Worm (Caenorhabditis elegans) whole organism, L1 larva: ENCODE data around the gene cdh-7.

Experiments used
- C16A3.4 ChIP-seq: fragments of 150-350 bp; optimal IDR thresholded peaks from 2 replicates; lab custom pipeline; 2014; ENCODE audit warnings: missing biosample characterization, missing genetic modification characterization
- F16B12.6 ChIP-seq: fragments of 150-350 bp; optimal IDR thresholded peaks from 2 replicates; lab custom pipeline; 2014; ENCODE audit warnings: missing biosample characterization, missing genetic modification characterization
- Y116A8C.19 ChIP-seq: sonication (generic microtip); optimal IDR thresholded peaks from 2 replicates; lab custom pipeline; 2016; ENCODE audit warnings: missing compliant biosample characterization, missing genetic modification characterization, borderline replicate concordance
- aha-1 ChIP-seq: fragments of 150-350 bp; optimal IDR thresholded peaks from 2 replicates; lab custom pipeline; 2014; ENCODE audit warnings: missing biosample characterization, missing genetic modification characterization
- alr-1 ChIP-seq: fragments of 200-800 bp; sonication (Bioruptor generic); optimal IDR thresholded peaks from 2 replicates; lab custom pipeline; 2018; ENCODE audit warnings: borderline replicate concordance, mild to moderate bottlenecking, missing genetic modification characterization, missing compliant biosample characterization
- aly-2 ChIP-seq: fragments of 150-350 bp; optimal IDR thresholded peaks from 2 replicates; lab custom pipeline; 2014; ENCODE audit warnings: missing biosample characterization, missing genetic modification characterization
- ama-1 ChIP-seq: fragments of 150-350 bp; optimal IDR thresholded peaks from 2 replicates; lab custom pipeline; 2014
- ceh-63 ChIP-seq: fragments of 200-800 bp; sonication (Bioruptor generic); optimal IDR thresholded peaks from 2 replicates; lab custom pipeline; 2018; ENCODE audit warnings: mild to moderate bottlenecking, missing genetic modification characterization, missing compliant biosample characterization
- ceh-88 ChIP-seq: fragments of 200-800 bp; sonication (Bioruptor generic); IDR thresholded peaks from 2 replicates; pipeline ENCODE4 v1.3.6; 2022; ENCODE audit warnings: missing genetic modification characterization, missing compliant biosample characterization
- dpl-1 ChIP-seq, 3 experiments: fragments of 150-350 bp in 2 of 3; sonication (generic microtip) in 1 of 3; optimal IDR thresholded peaks; 2 replicates each; lab custom pipeline; 2014 to 2017; ENCODE audit warnings: missing biosample characterization in 3 of 3, missing genetic modification characterization in 3 of 3, missing genetic modification reagents in 3 of 3
- dsc-1 ChIP-seq: sonication (generic microtip); optimal IDR thresholded peaks from 2 replicates; lab custom pipeline; 2016; ENCODE audit warnings: mild to moderate bottlenecking, missing genetic modification characterization, missing compliant biosample characterization
- efl-1 ChIP-seq, 4 experiments: fragments of 150-350 bp; optimal IDR thresholded peaks in 3 of 4; peaks in 1 of 4; 1 replicate in 1 of 4; 2 replicates in 3 of 4; lab custom pipeline; 2014; ENCODE audit warnings: missing biosample characterization in 2 of 4, missing genetic modification characterization in 2 of 4, missing genetic modification reagents in 2 of 4
- efl-3 ChIP-seq: fragments of 200-800 bp; sonication (Bioruptor generic); optimal IDR thresholded peaks from 2 replicates; lab custom pipeline; 2018; ENCODE audit warnings: mild to moderate bottlenecking, missing genetic modification characterization, missing compliant biosample characterization
- egl-13 ChIP-seq: sonication (generic microtip); optimal IDR thresholded peaks from 2 replicates; lab custom pipeline; 2016; ENCODE audit warnings: missing genotype, missing genetic modification reagents, missing genetic modification characterization, missing compliant biosample characterization
- elt-2 ChIP-seq: sonication (generic microtip); optimal IDR thresholded peaks from 2 replicates; lab custom pipeline; 2016; ENCODE audit warnings: missing genetic modification characterization, mild to moderate bottlenecking, inconsistent platforms, missing compliant biosample characterization, missing genetic modification reagents
- elt-3 ChIP-seq, 6 experiments: fragments of 150-350 bp in 1 of 6; sonication (generic microtip); optimal IDR thresholded peaks; 2 replicates each; lab custom pipeline; 2017 to 2018; ENCODE audit warnings: missing biosample characterization in 6 of 6, missing genetic modification characterization in 6 of 6, inconsistent platforms in 1 of 6
- ets-5 ChIP-seq: fragments of 200-800 bp; sonication (Bioruptor generic); IDR thresholded peaks from 2 replicates; pipeline ENCODE4 v1.3.6; 2022; ENCODE audit warnings: missing genetic modification characterization, missing compliant biosample characterization
- fkh-10 ChIP-seq: sonication (generic microtip); optimal IDR thresholded peaks from 2 replicates; lab custom pipeline; 2017; ENCODE audit warnings: missing biosample characterization, missing genetic modification reagents, missing genetic modification characterization
- fkh-4 ChIP-seq: sonication (generic microtip); optimal IDR thresholded peaks from 2 replicates; lab custom pipeline; 2016; ENCODE audit warnings: missing compliant biosample characterization, missing genetic modification characterization, borderline replicate concordance
- fkh-8 ChIP-seq: sonication (generic microtip); optimal IDR thresholded peaks from 2 replicates; lab custom pipeline; 2016; ENCODE audit warnings: mild to moderate bottlenecking, missing genetic modification characterization, missing compliant biosample characterization
- grh-1 ChIP-seq: fragments of 200-800 bp; sonication (Bioruptor generic); IDR thresholded peaks from 2 replicates; pipeline ENCODE4 v1.3.6; 2022; ENCODE audit warnings: missing genetic modification reagents, missing genetic modification characterization, missing compliant biosample characterization
- hpl-2 ChIP-seq: fragments of 150-350 bp; optimal IDR thresholded peaks from 2 replicates; lab custom pipeline; 2014; ENCODE audit warnings: missing biosample characterization, missing genetic modification reagents, missing genetic modification characterization
- irx-1 ChIP-seq: sonication (generic microtip); optimal IDR thresholded peaks from 2 replicates; lab custom pipeline; 2016; ENCODE audit warnings: missing genetic modification characterization, missing compliant biosample characterization
- lin-14 ChIP-seq: fragments of 200-800 bp; sonication (Bioruptor generic); optimal IDR thresholded peaks from 2 replicates; lab custom pipeline; 2018; ENCODE audit warnings: mild to moderate bottlenecking, missing genetic modification characterization, moderate library complexity, missing compliant biosample characterization
- lin-15B ChIP-seq: fragments of 150-350 bp; sonication (generic microtip); optimal IDR thresholded peaks from 3 replicates; lab custom pipeline; 2014; ENCODE audit warnings: missing biosample characterization, missing genetic modification characterization
- lin-35 ChIP-seq, 2 experiments: fragments of 150-350 bp; optimal IDR thresholded peaks; 2 replicates each; lab custom pipeline; 2014; ENCODE audit warnings: missing biosample characterization in 2 of 2, missing genetic modification characterization in 2 of 2, missing genetic modification reagents in 2 of 2
- lin-39 ChIP-seq: fragments of 150-350 bp; optimal IDR thresholded peaks from 2 replicates; lab custom pipeline; 2014; ENCODE audit warnings: missing biosample characterization, missing genetic modification reagents, missing genetic modification characterization
- lir-3 ChIP-seq: sonication (generic microtip); optimal IDR thresholded peaks from 2 replicates; lab custom pipeline; 2016; ENCODE audit warnings: mild to moderate bottlenecking, missing genetic modification characterization, moderate library complexity, missing compliant biosample characterization; ENCODE audit not compliant: poor library complexity
- lsy-2 ChIP-seq, 2 experiments: fragments of 150-350 bp; optimal IDR thresholded peaks; 2 replicates each; lab custom pipeline; 2014; ENCODE audit warnings: missing biosample characterization in 2 of 2, missing genetic modification characterization in 2 of 2
- nhr-19 ChIP-seq: fragments of 200-800 bp; sonication (Bioruptor generic); conservative IDR thresholded peaks from 2 replicates; pipeline ENCODE4 v1.3.6; 2022; ENCODE audit warnings: missing genetic modification characterization, missing compliant biosample characterization
- nhr-237 ChIP-seq: fragments of 150-350 bp; optimal IDR thresholded peaks from 2 replicates; lab custom pipeline; 2014; ENCODE audit warnings: missing biosample characterization, missing genetic modification characterization
- nhr-28 ChIP-seq: fragments of 150-350 bp; optimal IDR thresholded peaks from 2 replicates; lab custom pipeline; 2014; ENCODE audit warnings: missing biosample characterization, missing genetic modification characterization
- nhr-71 ChIP-seq: sonication (generic microtip); optimal IDR thresholded peaks from 2 replicates; lab custom pipeline; 2016; ENCODE audit warnings: mild to moderate bottlenecking, missing genetic modification characterization, moderate library complexity, missing compliant biosample characterization
- nhr-84 ChIP-seq: sonication (generic microtip); optimal IDR thresholded peaks from 2 replicates; lab custom pipeline; 2017; ENCODE audit warnings: missing biosample characterization, missing genetic modification characterization
- nhr-90 ChIP-seq: sonication (generic microtip); optimal IDR thresholded peaks from 2 replicates; lab custom pipeline; 2016; ENCODE audit warnings: mild to moderate bottlenecking, missing genetic modification characterization, missing compliant biosample characterization; ENCODE audit not compliant: poor library complexity
- pax-3 ChIP-seq: fragments of 200-800 bp; sonication (Bioruptor generic); optimal IDR thresholded peaks from 2 replicates; lab custom pipeline; 2018; ENCODE audit warnings: mild to moderate bottlenecking, missing genetic modification characterization, moderate library complexity, missing compliant biosample characterization
- pqm-1 ChIP-seq: sonication (generic microtip); optimal IDR thresholded peaks from 3 replicates; lab custom pipeline; 2017; ENCODE audit warnings: missing biosample characterization, missing genetic modification characterization
- rnt-1 ChIP-seq: sonication (generic microtip); optimal IDR thresholded peaks from 2 replicates; lab custom pipeline; 2016; ENCODE audit warnings: mild to moderate bottlenecking, missing genetic modification characterization, moderate library complexity, missing compliant biosample characterization
- skn-1 ChIP-seq: fragments of 150-350 bp; optimal IDR thresholded peaks from 2 replicates; lab custom pipeline; 2014; ENCODE audit warnings: missing biosample characterization, missing genetic modification characterization
- snpc-4 ChIP-seq: fragments of 150-350 bp; optimal IDR thresholded peaks from 2 replicates; lab custom pipeline; 2014; ENCODE audit warnings: missing biosample characterization, missing genetic modification characterization
- sup-37 ChIP-seq: fragments of 200-800 bp; sonication (Bioruptor generic); optimal IDR thresholded peaks from 2 replicates; lab custom pipeline; 2018; ENCODE audit warnings: mild to moderate bottlenecking, missing genetic modification characterization, missing compliant biosample characterization
- tbx-2 ChIP-seq: sonication (generic microtip); optimal IDR thresholded peaks from 2 replicates; lab custom pipeline; 2016; ENCODE audit warnings: missing genetic modification characterization, missing compliant biosample characterization
- unc-130 ChIP-seq: fragments of 150-350 bp; optimal IDR thresholded peaks from 2 replicates; lab custom pipeline; 2017; ENCODE audit warnings: missing biosample characterization, missing genetic modification characterization, inconsistent platforms
- unc-30 ChIP-seq: sonication (generic microtip); optimal IDR thresholded peaks from 2 replicates; lab custom pipeline; 2017; ENCODE audit warnings: missing biosample characterization, missing genetic modification characterization
- unc-98 ChIP-seq: fragments of 200-800 bp; sonication (Bioruptor generic); IDR thresholded peaks from 2 replicates; pipeline ENCODE4 v1.3.6; 2022; ENCODE audit warnings: missing genetic modification characterization, missing compliant biosample characterization
- vab-15 ChIP-seq: sonication (generic microtip); optimal IDR thresholded peaks from 2 replicates; lab custom pipeline; 2017; ENCODE audit warnings: missing genotype, mild to moderate bottlenecking, missing genetic modification characterization, missing compliant biosample characterization
- xbp-1 ChIP-seq: sonication (generic microtip); optimal IDR thresholded peaks from 2 replicates; lab custom pipeline; 2016; ENCODE audit warnings: missing genetic modification characterization, missing compliant biosample characterization
- zag-1 ChIP-seq: fragments of 150-350 bp; optimal IDR thresholded peaks from 2 replicates; lab custom pipeline; 2014; ENCODE audit warnings: missing biosample characterization, missing genetic modification characterization
- zip-4 ChIP-seq: fragments of 200-800 bp; sonication (Bioruptor generic); optimal IDR thresholded peaks from 2 replicates; lab custom pipeline; 2018; ENCODE audit warnings: mild to moderate bottlenecking, missing genetic modification characterization, moderate library complexity, missing compliant biosample characterization
- ztf-4 ChIP-seq: fragments of 150-350 bp; optimal IDR thresholded peaks from 2 replicates; lab custom pipeline; 2014; ENCODE audit warnings: missing biosample characterization, missing genetic modification characterization

Gene cdh-7

ce11 chrII:14794935-14795454 lies 48.0 kb upstream of the cdh-7 start, which contains the start of gene eif-3.B (continued):
- peak; percentile 98 for TF ChIP-seq unc-130 (tag; lab: Kevin White, UChicago)
- peak; percentile 90 for TF ChIP-seq ceh-88
- peak; percentile 94 for TF ChIP-seq skn-1
- peak; percentile 94 for TF ChIP-seq lin-15B
- peak; percentile 93 to 98 for TF ChIP-seq efl-1 (optimal IDR thresholded peaks at IDR 0.05; lab: Kevin White, UChicago)
- peak; percentile 98 to 100 for TF ChIP-seq efl-1 (GFP tag; optimal IDR thresholded peaks at IDR 0.05 in 1 of 2; lab: Kevin White, UChicago)
- TF ChIP-seq fkh-10: peak; percentile 43
- TF ChIP-seq C16A3.4: peak; percentile 96
- TF ChIP-seq lsy-2 (tag; optimal IDR thresholded peaks at IDR 0.05; lab: Kevin White, UChicago): peak; percentile 95 to 96
- peak in 4 of 6 experiments; percentile 12 to 90 (median 68) for TF ChIP-seq elt-3 (tag; optimal IDR thresholded peaks at IDR 0.05; lab: Kevin White, UChicago)
- peak; percentile 97 for TF ChIP-seq irx-1 (tag; lab: Kevin White, UChicago)
- TF ChIP-seq dsc-1 (tag; lab: Kevin White, UChicago): peak; percentile 99
- no peak for TF ChIP-seq pqm-1 (tag; lab: Kevin White, UChicago)
- peak; percentile 86 for TF ChIP-seq ztf-4 (tag; lab: Kevin White, UChicago)
- TF ChIP-seq vab-15 (tag; lab: Kevin White, UChicago): peak; percentile 90
- peak; percentile 96 for TF ChIP-seq nhr-19
- peak; percentile 85 for TF ChIP-seq grh-1 (GFP tag; lab: Robert Waterston, UW)
- TF ChIP-seq snpc-4 (tag; lab: Kevin White, UChicago): peak; percentile 95
- no peak for TF ChIP-seq alr-1 (tag; lab: Kevin White, UChicago)
- no peak for TF ChIP-seq nhr-84 (tag; lab: Kevin White, UChicago)
- TF ChIP-seq rnt-1 (tag; lab: Kevin White, UChicago): peak; percentile 99
- peak; percentile 96 for TF ChIP-seq pax-3
- TF ChIP-seq elt-2 (tag; lab: Kevin White, UChicago): peak; percentile 89
- peak; percentile 98 for TF ChIP-seq tbx-2 (tag; lab: Kevin White, UChicago)
- peak; percentile 92 for TF ChIP-seq F16B12.6
- peak; percentile 70 for TF ChIP-seq ceh-63 (GFP tag; lab: Kevin White, UChicago)
- peak; percentile 98 for TF ChIP-seq lir-3 (tag; lab: Kevin White, UChicago)
- peak; percentile 98 for TF ChIP-seq nhr-71 (tag; lab: Kevin White, UChicago)
- peak; percentile 92 for TF ChIP-seq lin-39 (tag; lab: Kevin White, UChicago)
- TF ChIP-seq sup-37: peak; percentile 88
- peak; percentile 98 for TF ChIP-seq lin-35 (GFP tag; optimal IDR thresholded peaks at IDR 0.05; lab: Kevin White, UChicago)
- peak; percentile 97 to 98 (median 97) for TF ChIP-seq dpl-1 (GFP tag; optimal IDR thresholded peaks at IDR 0.05; lab: Kevin White, UChicago)
- peak; percentile 99 for TF ChIP-seq fkh-4 (tag; lab: Kevin White, UChicago)
- TF ChIP-seq zag-1 (tag; lab: Kevin White, UChicago): peak; percentile 89
- TF ChIP-seq efl-3: peak; percentile 57

- no peak for TF ChIP-seq Y116A8C.19 (tag; lab: Kevin White, UChicago)
- no peak for TF ChIP-seq lin-14 (GFP tag; lab: Kevin White, UChicago)
- TF ChIP-seq nhr-90 (tag; lab: Kevin White, UChicago): no peak
- TF ChIP-seq elt-3 (tag; optimal IDR thresholded peaks at IDR 0.05; lab: Kevin White, UChicago): no peak
- no peak for TF ChIP-seq nhr-28 (tag; lab: Kevin White, UChicago)
- TF ChIP-seq unc-98: no peak
- TF ChIP-seq lir-3 (tag; lab: Kevin White, UChicago): peak; percentile 22
- no peak for TF ChIP-seq unc-30 (tag; lab: Kevin White, UChicago)
- TF ChIP-seq tbx-2 (tag; lab: Kevin White, UChicago): no peak
- no peak for TF ChIP-seq ets-5 (GFP tag; lab: Robert Waterston, UW)
- TF ChIP-seq nhr-84 (tag; lab: Kevin White, UChicago): no peak
- no peak for TF ChIP-seq hpl-2 (GFP tag; lab: Kevin White, UChicago)
- TF ChIP-seq egl-13 (tag; lab: Kevin White, UChicago): no peak
- no peak for TF ChIP-seq efl-3
- peak; percentile 41 to 58 (median 46) for TF ChIP-seq dpl-1 (GFP tag; optimal IDR thresholded peaks at IDR 0.05; lab: Kevin White, UChicago)
- TF ChIP-seq ama-1 (lab: Kevin White, UChicago): peak; percentile 8
- no peak for TF ChIP-seq aha-1
- TF ChIP-seq aly-2 (tag; lab: Kevin White, UChicago): peak; percentile 57
- TF ChIP-seq lin-15B: no peak
- TF ChIP-seq nhr-237: no peak
- no peak for TF ChIP-seq zip-4 (GFP tag; lab: Kevin White, UChicago)
- TF ChIP-seq fkh-8 (tag; lab: Kevin White, UChicago): no peak
- no peak for TF ChIP-seq skn-1
- no peak for TF ChIP-seq xbp-1 (tag; lab: Kevin White, UChicago)
- peak; percentile 4 for TF ChIP-seq dsc-1 (tag; lab: Kevin White, UChicago)
- TF ChIP-seq ceh-88: no peak
Measured at ce11 chrII:14798047-14798522, 44.9 kb upstream of the cdh-7 start, which contains the start of gene tbc-20. Gene tbc-20 (plus strand): TSS chrII:14798472.
